Fruit fly (Drosophila melanogaster) whole organism, embryonic: ENCODE data around the gene dock.
A peak's percentile ranks its signal among the peaks of the same experiment; 100 is the strongest.

Source experiments
- Blimp-1 ChIP-seq: fragments of 200-800 bp; sonication (Bioruptor generic); optimal IDR thresholded peaks from 3 replicates; lab custom pipeline; 2018; ENCODE audit warnings: missing biosample characterization, missing genetic modification characterization, mild to moderate bottlenecking, moderate library complexity, missing genetic modification reagents
- CG10543 ChIP-seq: fragments of 200-800 bp; sonication (Bioruptor generic); optimal IDR thresholded peaks from 3 replicates; lab custom pipeline; 2017; ENCODE audit warnings: missing biosample characterization, mild to moderate bottlenecking, missing genetic modification characterization, moderate library complexity
- CG11456 ChIP-seq: fragments of 200-800 bp; sonication (Bioruptor generic); IDR thresholded peaks from 3 replicates; pipeline ENCODE4 v1.3.6; 2022; ENCODE audit warnings: missing biosample characterization, missing genetic modification characterization
- CG13296 ChIP-seq: fragments of 200-800 bp; sonication (Bioruptor generic); optimal IDR thresholded peaks from 3 replicates; lab custom pipeline; 2018; ENCODE audit warnings: missing biosample characterization, mild to moderate bottlenecking, missing genetic modification characterization
- CG14710 ChIP-seq: fragments of 200-800 bp; sonication (Bioruptor generic); optimal IDR thresholded peaks from 3 replicates; lab custom pipeline; 2019; ENCODE audit warnings: missing biosample characterization, mild to moderate bottlenecking, missing genetic modification characterization, moderate library complexity
- CG15514 ChIP-seq: fragments of 200-800 bp; sonication (Bioruptor generic); optimal IDR thresholded peaks from 3 replicates; lab custom pipeline; 2017; ENCODE audit warnings: missing biosample characterization, missing genetic modification characterization, mild to moderate bottlenecking, moderate library complexity, missing genetic modification reagents
- CG1603 ChIP-seq: fragments of 200-800 bp; sonication (Bioruptor generic); optimal IDR thresholded peaks from 2 replicates; lab custom pipeline; 2019; ENCODE audit warnings: missing biosample characterization, mild to moderate bottlenecking, missing genetic modification characterization, moderate library complexity
- CG16815 ChIP-seq: fragments of 200-800 bp; sonication (Bioruptor generic); optimal IDR thresholded peaks from 3 replicates; lab custom pipeline; 2017; ENCODE audit warnings: missing biosample characterization, mild to moderate bottlenecking, missing genetic modification characterization
- CG3847 ChIP-seq: fragments of 200-800 bp; sonication (Bioruptor generic); IDR thresholded peaks from 2 replicates; pipeline ENCODE4 v1.3.6; 2022; ENCODE audit warnings: missing biosample characterization, missing genetic modification characterization
- CG4617 ChIP-seq: fragments of 200-800 bp; sonication (Bioruptor generic); optimal IDR thresholded peaks from 3 replicates; lab custom pipeline; 2016; ENCODE audit warnings: missing biosample characterization, missing genetic modification characterization, borderline replicate concordance
- CG4730 ChIP-seq: fragments of 200-800 bp; sonication (Bioruptor generic); IDR thresholded peaks from 2 replicates; pipeline ENCODE4 v1.3.6; 2022; ENCODE audit warnings: missing biosample characterization, missing genetic modification characterization
- CG6689 ChIP-seq: fragments of 200-800 bp; sonication (Bioruptor generic); IDR thresholded peaks from 2 replicates; pipeline ENCODE4 v1.3.6; 2022; ENCODE audit warnings: missing biosample characterization, missing genetic modification characterization
- CG6791 ChIP-seq: fragments of 200-800 bp; sonication (Bioruptor generic); IDR thresholded peaks from 3 replicates; pipeline ENCODE4 v1.3.6; 2022; ENCODE audit warnings: missing biosample characterization, missing genetic modification characterization; ENCODE audit not compliant: partially characterized antibody
- CG6854 ChIP-seq: fragments of 200-800 bp; sonication (Bioruptor generic); optimal IDR thresholded peaks from 3 replicates; lab custom pipeline; 2017; ENCODE audit warnings: missing biosample characterization, mild to moderate bottlenecking, missing genetic modification characterization
- CG7786 ChIP-seq: fragments of 200-800 bp; sonication (Bioruptor generic); optimal IDR thresholded peaks from 2 replicates; lab custom pipeline; 2016; ENCODE audit warnings: missing biosample characterization, missing genetic modification characterization
- CG8388 ChIP-seq: fragments of 200-800 bp; sonication (Bioruptor generic); optimal IDR thresholded peaks from 2 replicates; lab custom pipeline; 2019; ENCODE audit warnings: missing biosample characterization, mild to moderate bottlenecking, missing genetic modification characterization, moderate library complexity
- CG8478 ChIP-seq: fragments of >200 bp; optimal IDR thresholded peaks from 2 replicates; lab custom pipeline; 2018
- CG9932 ChIP-seq: fragments of 200-800 bp; sonication (Bioruptor generic); IDR thresholded peaks from 2 replicates; pipeline ENCODE4 v1.3.6; 2022; ENCODE audit warnings: missing biosample characterization, missing genetic modification characterization
- CTCF ChIP-seq: fragments of 200-800 bp; sonication (Bioruptor generic); optimal IDR thresholded peaks from 2 replicates; lab custom pipeline; 2017; ENCODE audit warnings: missing biosample characterization, mild to moderate bottlenecking, missing genetic modification characterization, moderate library complexity
- CrebB ChIP-seq: fragments of 200-800 bp; sonication (Bioruptor generic); optimal IDR thresholded peaks from 3 replicates; lab custom pipeline; 2018; ENCODE audit warnings: missing biosample characterization, mild to moderate bottlenecking, missing genetic modification characterization
- D ChIP-seq, 2 experiments: fragments of 200-800 bp in 1 of 2; fragments of >200 bp in 1 of 2; sonication (Bioruptor generic) in 1 of 2; optimal IDR thresholded peaks; 2 replicates in 1 of 2; 3 replicates in 1 of 2; lab custom pipeline; 2017; ENCODE audit warnings: mild to moderate bottlenecking in 1 of 2, missing biosample characterization in 1 of 2, missing genetic modification characterization in 1 of 2, missing genetic modification reagents in 1 of 2
- Dip3 ChIP-seq: fragments of 200-800 bp; sonication (Bioruptor generic); optimal IDR thresholded peaks from 3 replicates; lab custom pipeline; 2016; ENCODE audit warnings: missing biosample characterization, missing genetic modification characterization
- Dp ChIP-seq: fragments of 200-800 bp; sonication (Bioruptor generic); optimal IDR thresholded peaks from 2 replicates; lab custom pipeline; 2018; ENCODE audit warnings: missing biosample characterization, mild to moderate bottlenecking, missing genetic modification characterization, moderate library complexity
- Elba2 ChIP-seq: fragments of 200-800 bp; sonication (Bioruptor generic); optimal IDR thresholded peaks from 3 replicates; lab custom pipeline; 2016; ENCODE audit warnings: missing biosample characterization, missing genetic modification characterization
- Ets97D ChIP-seq: fragments of 200-800 bp; sonication (Bioruptor generic); optimal IDR thresholded peaks from 3 replicates; lab custom pipeline; 2016; ENCODE audit warnings: missing biosample characterization, missing genetic modification characterization
- Hmr ChIP-seq: fragments of 200-800 bp; sonication (Bioruptor generic); optimal IDR thresholded peaks from 3 replicates; lab custom pipeline; 2017; ENCODE audit warnings: mild to moderate bottlenecking, missing biosample characterization, missing genetic modification reagents, missing genetic modification characterization
- Med ChIP-seq: fragments of 200-800 bp; sonication (Bioruptor generic); peaks from one replicate; lab custom pipeline; 2016; ENCODE audit warnings: missing biosample characterization, missing genetic modification characterization, mild to moderate bottlenecking, inconsistent platforms, moderate library complexity
- Myb ChIP-seq: fragments of 200-800 bp; sonication (Bioruptor generic); optimal IDR thresholded peaks from 2 replicates; lab custom pipeline; 2016; ENCODE audit warnings: missing biosample characterization, missing genetic modification characterization
- NC2β ChIP-seq: fragments of 200-800 bp; sonication (Bioruptor generic); optimal IDR thresholded peaks from 2 replicates; lab custom pipeline; 2016; ENCODE audit warnings: missing biosample characterization, missing genetic modification characterization
- Nf-YC ChIP-seq: fragments of 200-800 bp; optimal IDR thresholded peaks from 3 replicates; lab custom pipeline; 2019; ENCODE audit warnings: missing biosample characterization, mild to moderate bottlenecking, missing genetic modification characterization, moderate library complexity
- Pdp1 ChIP-seq, 2 experiments: fragments of 200-800 bp; sonication (Bioruptor generic); optimal IDR thresholded peaks; 3 replicates each; lab custom pipeline; 2016; ENCODE audit warnings: missing biosample characterization in 2 of 2, missing genetic modification characterization in 2 of 2, mild to moderate bottlenecking in 1 of 2, moderate library complexity in 1 of 2
- Sox100B ChIP-seq: fragments of 200-800 bp; sonication (Bioruptor generic); optimal IDR thresholded peaks from 3 replicates; lab custom pipeline; 2018; ENCODE audit warnings: missing biosample characterization, mild to moderate bottlenecking, missing genetic modification characterization
- amos ChIP-seq: fragments of 200-800 bp; sonication (Bioruptor generic); IDR thresholded peaks from 2 replicates; pipeline ENCODE4 v1.3.6; 2022; ENCODE audit warnings: missing biosample characterization, missing genetic modification characterization; ENCODE audit not compliant: partially characterized antibody
- ato ChIP-seq: fragments of 200-800 bp; sonication (Bioruptor generic); IDR thresholded peaks from 2 replicates; pipeline ENCODE4 v1.3.6; 2022; ENCODE audit warnings: missing biosample characterization, missing genetic modification characterization; ENCODE audit not compliant: partially characterized antibody
- cas ChIP-seq: fragments of 200-800 bp; sonication (Bioruptor generic); IDR thresholded peaks from 2 replicates; pipeline ENCODE4 v1.3.6; 2022; ENCODE audit warnings: missing biosample characterization, missing genetic modification characterization
- dati ChIP-seq: fragments of 200-800 bp; sonication (Bioruptor generic); IDR thresholded peaks from 2 replicates; pipeline ENCODE4 v1.3.6; 2022; ENCODE audit warnings: missing biosample characterization, missing genetic modification characterization
- dpn ChIP-seq, 2 experiments: fragments of 200-800 bp; sonication (Bioruptor generic); optimal IDR thresholded peaks; 3 replicates each; lab custom pipeline; 2016; ENCODE audit warnings: missing biosample characterization in 2 of 2, missing genetic modification characterization in 2 of 2
- ewg ChIP-seq: fragments of 200-800 bp; sonication (Bioruptor generic); optimal IDR thresholded peaks from 3 replicates; lab custom pipeline; 2017; ENCODE audit warnings: mild to moderate bottlenecking, missing biosample characterization, missing genetic modification reagents, missing genetic modification characterization
- exex ChIP-seq: fragments of 200-800 bp; sonication (Bioruptor generic); optimal IDR thresholded peaks from 4 replicates; lab custom pipeline; 2018; ENCODE audit warnings: missing biosample characterization, mild to moderate bottlenecking, missing genetic modification characterization, moderate library complexity
- gfzf ChIP-seq: fragments of 200-800 bp; sonication (Bioruptor generic); optimal IDR thresholded peaks from 2 replicates; lab custom pipeline; 2016; ENCODE audit warnings: missing biosample characterization, mild to moderate bottlenecking, missing genetic modification characterization, moderate library complexity
- her ChIP-seq: fragments of 200-800 bp; sonication (Bioruptor generic); optimal IDR thresholded peaks from 2 replicates; lab custom pipeline; 2016; ENCODE audit warnings: missing biosample characterization, missing genetic modification characterization
- lilli ChIP-seq: fragments of 200-800 bp; sonication (Bioruptor generic); optimal IDR thresholded peaks from 3 replicates; lab custom pipeline; 2016; ENCODE audit warnings: missing biosample characterization, missing genetic modification characterization
- nerfin-1 ChIP-seq: fragments of 200-800 bp; sonication (Bioruptor generic); optimal IDR thresholded peaks from 3 replicates; lab custom pipeline; 2019; ENCODE audit warnings: missing biosample characterization, mild to moderate bottlenecking, missing genetic modification characterization, moderate library complexity
- p53 ChIP-seq: fragments of 200-800 bp; sonication (Bioruptor generic); optimal IDR thresholded peaks from 2 replicates; lab custom pipeline; 2016; ENCODE audit warnings: missing biosample characterization, missing genetic modification characterization
- phol ChIP-seq: fragments of 200-800 bp; sonication (Bioruptor generic); optimal IDR thresholded peaks from 3 replicates; lab custom pipeline; 2018; ENCODE audit warnings: missing biosample characterization, mild to moderate bottlenecking, missing genetic modification characterization, moderate library complexity
- psq ChIP-seq: fragments of 200-800 bp; sonication (Bioruptor generic); optimal IDR thresholded peaks from 2 replicates; lab custom pipeline; 2017; ENCODE audit warnings: missing biosample characterization, missing genetic modification characterization
- ranshi ChIP-seq: fragments of 200-800 bp; sonication (Bioruptor generic); IDR thresholded peaks from 2 replicates; pipeline ENCODE4 v1.3.6; 2022; ENCODE audit warnings: missing biosample characterization, missing genetic modification characterization
- sisA ChIP-seq: fragments of 200-800 bp; sonication (Bioruptor generic); IDR thresholded peaks from 2 replicates; pipeline ENCODE4 v1.3.6; 2022; ENCODE audit warnings: missing biosample characterization, missing genetic modification characterization
- stwl ChIP-seq: fragments of 200-800 bp; sonication (Bioruptor generic); optimal IDR thresholded peaks from 3 replicates; lab custom pipeline; 2018; ENCODE audit warnings: missing biosample characterization, mild to moderate bottlenecking, missing genetic modification characterization, moderate library complexity
- tll ChIP-seq, 2 experiments: fragments of 200-800 bp in 1 of 2; fragments of >200 bp in 1 of 2; sonication (Bioruptor generic) in 1 of 2; optimal IDR thresholded peaks; 2 replicates each; lab custom pipeline; 2017 to 2019; ENCODE audit warnings: missing biosample characterization in 2 of 2, missing genetic modification characterization in 2 of 2, mild to moderate bottlenecking in 1 of 2, moderate library complexity in 1 of 2

The dock gene

dm6 chr2L:871419-871846 lies 45.7 kb downstream of the dock start (continued):
- TF ChIP-seq Sox100B (GFP tag; lab: Kevin White, UChicago) (no peak), lilli (peak; percentile 41), CG6689 (GFP tag; lab: Robert Waterston, UW) (peak; percentile 43), ranshi (0 out of 2 replicates have a peak, but pooled peaks have one; percentile 33), CG8478 (peak; percentile 88), CG7786 (peak; percentile 25), CG9932 (GFP tag; lab: Robert Waterston, UW) (peak; percentile 39; the same call in 1 of the 2 replicates), CG1603 (tag; lab: Kevin White, UChicago) (peak; percentile 56), Med (GFP tag; lab: Kevin White, UChicago) (peak; percentile 86), CG4730 (GFP tag; lab: Robert Waterston, UW) (no peak), p53 (peak; percentile 54), amos (GFP tag; lab: Robert Waterston, UW) (peak; percentile 33), CG13296 (peak; percentile 21), gfzf (GFP tag; lab: Kevin White, UChicago) (peak; percentile 51), psq (GFP tag; lab: Kevin White, UChicago) (no peak), dpn (GFP tag; optimal IDR thresholded peaks at IDR 0.05; lab: Kevin White, UChicago) (peak in 1 of 2 experiments; percentile 14), sisA (no peak), exex (tag; lab: Kevin White, UChicago) (no peak), Myb (peak; percentile 38), Pdp1 (GFP tag; optimal IDR thresholded peaks at IDR 0.05; lab: Kevin White, UChicago) (peak in 1 of 2 experiments; percentile 7), CrebB (tag; lab: Kevin White, UChicago) (peak; percentile 54), CG15514 (GFP tag; lab: Kevin White, UChicago) (peak; percentile 69), Dp (GFP tag; lab: Kevin White, UChicago) (peak; percentile 9), dati (no peak), CG4617 (GFP tag; lab: Kevin White, UChicago) (peak; percentile 80), Nf-YC (tag; lab: Kevin White, UChicago) (peak; percentile 12), tll (GFP tag; optimal IDR thresholded peaks at IDR 0.05; lab: Kevin White, UChicago) (no peak), ato (GFP tag; lab: Robert Waterston, UW) (peak; percentile 66), ewg (GFP tag; lab: Kevin White, UChicago) (peak; percentile 77), Elba2 (GFP tag; lab: Kevin White, UChicago) (no peak), nerfin-1 (tag; lab: Kevin White, UChicago) (peak; percentile 0), cas (GFP tag; lab: Robert Waterston, UW) (no peak), Blimp-1 (GFP tag; lab: Kevin White, UChicago) (no peak), Ets97D (GFP tag; lab: Kevin White, UChicago) (peak; percentile 12), CG6854 (no peak), CG10543 (GFP tag; lab: Kevin White, UChicago) (peak; percentile 0), Hmr (GFP tag; lab: Kevin White, UChicago) (peak; percentile 31), CG8388 (GFP tag; lab: Kevin White, UChicago) (peak; percentile 22), CTCF (GFP tag; lab: Kevin White, UChicago) (peak; percentile 96), CG14710 (tag; lab: Kevin White, UChicago) (peak; percentile 31), CG11456 (GFP tag; lab: Robert Waterston, UW) (0 out of 3 replicates have a peak, but pooled peaks have one; percentile 27), CG3847 (GFP tag; lab: Robert Waterston, UW) (peak; percentile 73), stwl (peak; percentile 23), D (optimal IDR thresholded peaks at IDR 0.05; lab: Kevin White, UChicago) (peak; percentile 40), D (GFP tag; optimal IDR thresholded peaks at IDR 0.05; lab: Kevin White, UChicago) (no peak), CG16815 (GFP tag; lab: Kevin White, UChicago) (no peak), CG6791 (GFP tag; lab: Robert Waterston, UW) (0 out of 3 replicates have a peak, but pooled peaks have one; percentile 17), Dip3 (GFP tag; lab: Kevin White, UChicago) (peak; percentile 36), NC2β (GFP tag; lab: Kevin White, UChicago) (peak; percentile 19), her (GFP tag; lab: Kevin White, UChicago) (peak; percentile 13), phol (tag; lab: Kevin White, UChicago) (peak; percentile 45)
